Fruit fly (Drosophila melanogaster): ENCODE data around the gene CG1722.

Gene CG1722

dm6 chrX:21241796-21242208 lies 9.1 kb downstream of the CG1722 start (continued):
- no peak for TF ChIP-seq CG12299 (tag; optimal IDR thresholded peaks at IDR 0.05)
- peak; percentile 41 for TF ChIP-seq unpg (GFP tag; optimal IDR thresholded peaks at IDR 0.05)
- TF ChIP-seq luna (GFP tag; optimal IDR thresholded peaks at IDR 0.05): no peak
- no peak for TF ChIP-seq CG16863 (GFP tag; optimal IDR thresholded peaks at IDR 0.05)
- TF ChIP-seq CG11560 (tag; IDR thresholded peaks at IDR 0.05): no peak
- no peak for TF ChIP-seq Sry-β (GFP tag; optimal IDR thresholded peaks at IDR 0.05)
- no peak for TF ChIP-seq CG10321 (GFP tag; IDR thresholded peaks at IDR 0.05)
- no peak for TF ChIP-seq CG4360 (GFP tag; IDR thresholded peaks at IDR 0.05)
- no peak for TF ChIP-seq crol (GFP tag; IDR thresholded peaks at IDR 0.05)
- TF ChIP-seq bigmax (GFP tag; optimal IDR thresholded peaks at IDR 0.05): no peak
- no peak for TF ChIP-seq abd-A (tag; optimal IDR thresholded peaks at IDR 0.05)
- TF ChIP-seq CG17802 (tag; optimal IDR thresholded peaks at IDR 0.05): peak; percentile 1
- no peak for TF ChIP-seq z (GFP tag; IDR thresholded peaks at IDR 0.05)
- TF ChIP-seq CG12155 (GFP tag; optimal IDR thresholded peaks at IDR 0.05): no peak
- peak; percentile 54 for TF ChIP-seq CG3281 (GFP tag; optimal IDR thresholded peaks at IDR 0.05)
- peak; percentile 27 for TF ChIP-seq en (GFP tag; optimal IDR thresholded peaks at IDR 0.05)
- TF ChIP-seq CG17359 (tag; optimal IDR thresholded peaks at IDR 0.05): peak; percentile 45
- peak; percentile 59 for TF ChIP-seq dmrt99B (tag; optimal IDR thresholded peaks at IDR 0.05)
- TF ChIP-seq Hr78 (GFP tag; optimal IDR thresholded peaks at IDR 0.05): no peak
- no peak for TF ChIP-seq Tbp (GFP tag; optimal IDR thresholded peaks at IDR 0.05)
- no peak for TF ChIP-seq chn (GFP tag; optimal IDR thresholded peaks at IDR 0.05)
- no peak for TF ChIP-seq hth (optimal IDR thresholded peaks at IDR 0.05)
- peak; percentile 92 for TF ChIP-seq Med (GFP tag)
- TF ChIP-seq vvl (GFP tag; IDR thresholded peaks at IDR 0.05): no peak
- TF ChIP-seq da (GFP tag; optimal IDR thresholded peaks at IDR 0.05): no peak
- TF ChIP-seq CG11723 (GFP tag; optimal IDR thresholded peaks at IDR 0.05): peak; percentile 30
- peak; percentile 59 for TF ChIP-seq gem (tag; optimal IDR thresholded peaks at IDR 0.05)
- no peak for TF ChIP-seq repo (GFP tag; optimal IDR thresholded peaks at IDR 0.05)
- TF ChIP-seq CG17328 (GFP tag; IDR thresholded peaks at IDR 0.05): peak; percentile 30; the same call in 1 of the 2 replicates
- TF ChIP-seq CG3847 (GFP tag; IDR thresholded peaks at IDR 0.05): no peak
- TF ChIP-seq caup (GFP tag; optimal IDR thresholded peaks at IDR 0.05; ENCODE audit: severe bottlenecking): peak; percentile 17
- no peak; the same call in 1 of the 2 replicates for TF ChIP-seq slbo (GFP tag; IDR thresholded peaks at IDR 0.05)
- TF ChIP-seq GATAe (GFP tag; conservative IDR thresholded peaks at IDR 0.05): no peak
- TF ChIP-seq ara (GFP tag; IDR thresholded peaks at IDR 0.05): peak; percentile 56; the same call in 1 of the 2 replicates
- no peak for TF ChIP-seq pita (GFP tag; optimal IDR thresholded peaks at IDR 0.05)
- no peak for TF ChIP-seq hbn (GFP tag; IDR thresholded peaks at IDR 0.05; ENCODE audit: partially characterized antibody)
- TF ChIP-seq CG31365 (tag; optimal IDR thresholded peaks at IDR 0.05): no peak
- TF ChIP-seq CG11247 (GFP tag; IDR thresholded peaks at IDR 0.05): no peak
- TF ChIP-seq Gug (GFP tag; IDR thresholded peaks at IDR 0.05): no peak
- TF ChIP-seq sima (GFP tag; optimal IDR thresholded peaks at IDR 0.05): peak; percentile 9
- peak; percentile 43 for TF ChIP-seq Meics (GFP tag; optimal IDR thresholded peaks at IDR 0.05)
- peak; percentile 45 for TF ChIP-seq Camta (GFP tag; optimal IDR thresholded peaks at IDR 0.05)
- peak; percentile 15 for TF ChIP-seq az2 (GFP tag; optimal IDR thresholded peaks at IDR 0.05)
- TF ChIP-seq Asciz (GFP tag; optimal IDR thresholded peaks at IDR 0.05): peak; percentile 42
- no peak for TF ChIP-seq prd (optimal IDR thresholded peaks at IDR 0.05)
- TF ChIP-seq prd (GFP tag; IDR thresholded peaks at IDR 0.05): no peak
- TF ChIP-seq Jarid2 (GFP tag; optimal IDR thresholded peaks at IDR 0.05): no peak
- TF ChIP-seq CG7271 (tag; optimal IDR thresholded peaks at IDR 0.05): no peak
- peak; percentile 56 for TF ChIP-seq CG11398 (GFP tag; optimal IDR thresholded peaks at IDR 0.05)
- TF ChIP-seq CG1647 (GFP tag; optimal IDR thresholded peaks at IDR 0.05): peak; percentile 8
- no peak for TF ChIP-seq Adf1 (GFP tag; IDR thresholded peaks at IDR 0.05)
- TF ChIP-seq Neu2 (GFP tag; optimal IDR thresholded peaks at IDR 0.05; ENCODE audit: borderline replicate concordance): no peak

Measured in whole organism, embryonic.